Worm (Caenorhabditis elegans): ENCODE measurements around the gene vps-33.2.
A peak's percentile ranks its signal among the peaks of the same experiment; 100 is the strongest.

vps-33.2 gene

DNA sequence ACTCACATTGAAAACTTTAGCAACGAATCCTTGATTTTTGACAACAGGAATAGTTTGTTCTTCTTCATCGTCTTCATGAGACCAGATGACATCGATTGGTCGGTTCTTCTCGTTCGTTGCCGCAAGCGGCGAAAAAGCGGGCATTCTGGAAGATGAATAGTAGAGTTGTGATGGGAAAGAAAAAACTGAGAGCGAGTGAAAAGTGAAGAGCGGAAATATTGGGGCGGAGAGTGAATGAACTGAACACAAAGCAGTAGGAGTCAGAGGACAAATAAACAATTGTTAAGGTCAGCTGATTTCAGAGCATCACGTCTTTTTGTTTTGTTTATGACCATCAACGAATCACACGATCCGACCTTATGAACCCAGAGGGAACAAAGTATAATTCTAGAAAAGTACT, 39.7 kb upstream of the vps-33.2 start, which contains the start of gene F18C5.10:
F18C5.10 (minus strand) TSS at position 145 of the 400 bp plus-strand sequence.
- TF ChIP-seq ama-1 (optimal IDR thresholded peaks at IDR 0.05): peak; percentile 60
- TF ChIP-seq ceh-16 (tag; optimal IDR thresholded peaks at IDR 0.05): no peak
- peak; percentile 74 for TF ChIP-seq nhr-129 (tag; optimal IDR thresholded peaks at IDR 0.05)
- TF ChIP-seq lsy-2 (tag; optimal IDR thresholded peaks at IDR 0.05): peak in 1 of 2 experiments; percentile 9

DNA sequence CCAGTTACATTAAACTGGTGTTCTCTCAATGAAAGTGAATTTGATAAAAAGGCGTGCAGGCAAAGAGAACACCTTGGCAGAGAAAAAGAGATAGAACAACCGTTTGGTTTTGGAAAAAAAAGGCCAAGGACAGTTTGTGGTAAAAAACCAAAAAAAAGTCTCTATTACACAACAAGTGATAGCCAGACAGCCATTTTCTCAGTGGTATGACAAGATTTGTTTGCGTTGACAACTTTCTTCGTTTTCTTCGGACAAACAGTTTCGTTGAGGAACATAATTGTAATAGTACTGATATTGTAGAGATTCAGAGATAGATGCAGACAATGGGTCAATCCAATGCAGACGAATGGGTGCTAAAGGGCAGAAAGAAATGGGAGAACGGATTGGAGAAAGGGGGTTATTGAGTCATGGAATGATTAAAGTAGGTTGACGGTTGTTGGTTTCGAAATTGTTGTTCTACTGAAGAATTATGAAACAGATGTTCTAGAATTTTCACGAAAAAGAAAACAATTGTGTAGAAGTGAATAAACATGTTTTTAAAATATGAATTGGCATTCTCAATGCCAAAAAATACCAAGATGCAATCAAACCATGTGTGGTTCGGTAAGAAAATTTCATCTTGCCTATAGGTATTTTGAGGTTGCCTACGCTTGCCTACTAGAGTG, 38.7 kb upstream of the vps-33.2 start:
- TF ChIP-seq nhr-12 (tag; optimal IDR thresholded peaks at IDR 0.05): no peak
- no peak for TF ChIP-seq zag-1 (tag; optimal IDR thresholded peaks at IDR 0.05)
- TF ChIP-seq unc-55 (GFP tag; optimal IDR thresholded peaks at IDR 0.05): no peak
- peak; percentile 72 for TF ChIP-seq nhr-25 (tag; optimal IDR thresholded peaks at IDR 0.05)
- TF ChIP-seq unc-62 (GFP tag; optimal IDR thresholded peaks at IDR 0.05): no peak
- TF ChIP-seq ztf-4 (tag; optimal IDR thresholded peaks at IDR 0.05): no peak
- no peak for TF ChIP-seq nhr-23 (tag; optimal IDR thresholded peaks at IDR 0.05)
- no peak for TF ChIP-seq ZK546.5 (tag; optimal IDR thresholded peaks at IDR 0.05)
- no peak for TF ChIP-seq nhr-10 (tag; optimal IDR thresholded peaks at IDR 0.05)
- no peak for TF ChIP-seq aly-2 (tag; optimal IDR thresholded peaks at IDR 0.05)
- TF ChIP-seq lin-39 (tag; optimal IDR thresholded peaks at IDR 0.05): no peak
- peak; percentile 9 for TF ChIP-seq F13H6.1 (tag; optimal IDR thresholded peaks at IDR 0.05)
- TF ChIP-seq C34F6.9 (tag; optimal IDR thresholded peaks at IDR 0.05): no peak
- TF ChIP-seq unc-39 (tag; optimal IDR thresholded peaks at IDR 0.05): no peak
- no peak for TF ChIP-seq lin-13 (GFP tag; optimal IDR thresholded peaks at IDR 0.05)
- TF ChIP-seq fos-1 (tag; optimal IDR thresholded peaks at IDR 0.05): peak; percentile 29
- TF ChIP-seq lsy-2 (tag; optimal IDR thresholded peaks at IDR 0.05): peak in 1 of 2 experiments; percentile 9
- peak; percentile 17 for TF ChIP-seq nhr-6 (tag; optimal IDR thresholded peaks at IDR 0.05)
- TF ChIP-seq R02D3.7 (tag; optimal IDR thresholded peaks at IDR 0.05): no peak
- TF ChIP-seq peb-1 (tag; optimal IDR thresholded peaks at IDR 0.05): no peak
- no peak for TF ChIP-seq lin-11 (tag; optimal IDR thresholded peaks at IDR 0.05)
- TF ChIP-seq crh-2 (tag; optimal IDR thresholded peaks at IDR 0.05): no peak
- no peak for TF ChIP-seq mab-5 (tag; optimal IDR thresholded peaks at IDR 0.05)
- TF ChIP-seq Y55F3AM.14 (GFP tag; optimal IDR thresholded peaks at IDR 0.05): peak; percentile 35
- no peak for TF ChIP-seq snpc-4 (tag; optimal IDR thresholded peaks at IDR 0.05)
- TF ChIP-seq sma-3 (GFP tag; optimal IDR thresholded peaks at IDR 0.05): peak; percentile 56
- TF ChIP-seq ceh-16 (tag; optimal IDR thresholded peaks at IDR 0.05): no peak
- TF ChIP-seq ztf-11 (tag; optimal IDR thresholded peaks at IDR 0.05): no peak
- no peak for TF ChIP-seq skn-1 (tag; optimal IDR thresholded peaks at IDR 0.05)
- no peak for TF ChIP-seq nhr-77 (tag; optimal IDR thresholded peaks at IDR 0.05)
- no peak for TF ChIP-seq dmd-4 (tag; optimal IDR thresholded peaks at IDR 0.05)
- no peak for TF ChIP-seq nhr-11 (tag; optimal IDR thresholded peaks at IDR 0.05)
- TF ChIP-seq alr-1 (tag; optimal IDR thresholded peaks at IDR 0.05): no peak
- no peak for TF ChIP-seq ztf-1 (GFP tag; conservative IDR thresholded peaks at IDR 0.05)
- no peak for TF ChIP-seq mbf-1 (tag; optimal IDR thresholded peaks at IDR 0.05)
- TF ChIP-seq gmeb-1 (tag; optimal IDR thresholded peaks at IDR 0.05): no peak
- no peak for TF ChIP-seq elt-1 (tag; optimal IDR thresholded peaks at IDR 0.05)
- TF ChIP-seq egl-27 (tag; optimal IDR thresholded peaks at IDR 0.05): no peak
- no peak for TF ChIP-seq ceh-82 (tag; optimal IDR thresholded peaks at IDR 0.05)
- no peak for TF ChIP-seq nhr-129 (tag; optimal IDR thresholded peaks at IDR 0.05)
- TF ChIP-seq sem-4 (tag; optimal IDR thresholded peaks at IDR 0.05): no peak
- no peak for TF ChIP-seq nhr-21 (tag; optimal IDR thresholded peaks at IDR 0.05)
- no peak for TF ChIP-seq nhr-237 (tag; optimal IDR thresholded peaks at IDR 0.05)
- no peak for TF ChIP-seq elt-3 (tag; optimal IDR thresholded peaks at IDR 0.05)
- TF ChIP-seq ama-1 (optimal IDR thresholded peaks at IDR 0.05): no peak
- peak; percentile 94 for TF ChIP-seq blmp-1 (tag; optimal IDR thresholded peaks at IDR 0.05; ENCODE audit: insufficient read depth)
- TF ChIP-seq mdl-1 (tag; optimal IDR thresholded peaks at IDR 0.05): no peak
- TF ChIP-seq sma-9 (GFP tag; optimal IDR thresholded peaks at IDR 0.05): peak; percentile 24
- TF ChIP-seq sma-9 (tag; optimal IDR thresholded peaks at IDR 0.05): no peak

Measured in whole organism, L2 larva.